Worm (Caenorhabditis elegans) whole organism, late embryonic: ENCODE data around the gene tbx-31.
"Not testable (repeated sequence)": the region's sequence is repeated elsewhere in the genome, so short reads cannot be mapped to it uniquely, and the experiment has no call there.

Experiments
- T23F11.4 ChIP-seq: fragments of 200-800 bp; sonication (Bioruptor generic); optimal IDR thresholded peaks from 2 replicates; lab custom pipeline; 2018; ENCODE audit warnings: mild to moderate bottlenecking, missing genetic modification characterization, missing compliant biosample characterization
- Y22D7AL.16 ChIP-seq: sonication (generic microtip); optimal IDR thresholded peaks from 2 replicates; lab custom pipeline; 2016; ENCODE audit warnings: missing genetic modification characterization, missing compliant biosample characterization
- ama-1 ChIP-seq: fragments of 150-350 bp; optimal IDR thresholded peaks from 2 replicates; lab custom pipeline; 2014
- ceh-18 ChIP-seq: sonication (generic microtip); optimal IDR thresholded peaks from 2 replicates; lab custom pipeline; 2016; ENCODE audit warnings: missing genetic modification characterization, missing compliant biosample characterization
- ceh-19 ChIP-seq: fragments of 200-800 bp; sonication (Bioruptor generic); optimal IDR thresholded peaks from 2 replicates; lab custom pipeline; 2018; ENCODE audit warnings: mild to moderate bottlenecking, missing genetic modification characterization, missing compliant biosample characterization
- ceh-2 ChIP-seq: sonication (generic microtip); optimal IDR thresholded peaks from 2 replicates; lab custom pipeline; 2016; ENCODE audit warnings: missing genotype, missing genetic modification characterization, missing compliant biosample characterization
- ceh-30 ChIP-seq: fragments of 150-350 bp; optimal IDR thresholded peaks from 2 replicates; lab custom pipeline; 2014; ENCODE audit warnings: missing biosample characterization, missing genetic modification characterization
- ceh-31 ChIP-seq: sonication (generic microtip); optimal IDR thresholded peaks from 2 replicates; lab custom pipeline; 2016; ENCODE audit warnings: missing genetic modification characterization, missing compliant biosample characterization
- ceh-34 ChIP-seq: sonication (generic microtip); optimal IDR thresholded peaks from 2 replicates; lab custom pipeline; 2016; ENCODE audit warnings: mild to moderate bottlenecking, missing genetic modification characterization, missing compliant biosample characterization
- ceh-9 ChIP-seq: sonication (generic microtip); optimal IDR thresholded peaks from 2 replicates; lab custom pipeline; 2016; ENCODE audit warnings: mild to moderate bottlenecking, missing genetic modification characterization, inconsistent platforms, missing compliant biosample characterization
- che-1 ChIP-seq: sonication (generic microtip); optimal IDR thresholded peaks from 2 replicates; lab custom pipeline; 2016; ENCODE audit warnings: mild to moderate bottlenecking, missing genetic modification characterization, missing compliant biosample characterization
- elt-4 ChIP-seq: sonication (generic microtip); optimal IDR thresholded peaks from 2 replicates; lab custom pipeline; 2016; ENCODE audit warnings: missing genetic modification characterization, missing compliant biosample characterization
- fax-1 ChIP-seq: sonication (generic microtip); optimal IDR thresholded peaks from 2 replicates; lab custom pipeline; 2016; ENCODE audit warnings: missing genotype, missing genetic modification characterization, missing compliant biosample characterization
- fkh-6 ChIP-seq: sonication (generic microtip); optimal IDR thresholded peaks from 2 replicates; lab custom pipeline; 2016; ENCODE audit warnings: missing genetic modification characterization, missing compliant biosample characterization
- gmeb-2 ChIP-seq: sonication (generic microtip); optimal IDR thresholded peaks from 2 replicates; lab custom pipeline; 2016; ENCODE audit warnings: missing genetic modification characterization, inconsistent platforms, missing compliant biosample characterization
- hlh-15 ChIP-seq: sonication (generic microtip); optimal IDR thresholded peaks from 2 replicates; lab custom pipeline; 2016; ENCODE audit warnings: missing genetic modification characterization, missing compliant biosample characterization
- hlh-6 ChIP-seq: sonication (generic microtip); optimal IDR thresholded peaks from 2 replicates; lab custom pipeline; 2016; ENCODE audit warnings: missing genotype, missing genetic modification characterization, missing compliant biosample characterization
- hlh-8 ChIP-seq: sonication (generic microtip); optimal IDR thresholded peaks from 2 replicates; lab custom pipeline; 2016; ENCODE audit warnings: missing genotype, missing genetic modification characterization, missing compliant biosample characterization
- lim-6 ChIP-seq: sonication (generic microtip); optimal IDR thresholded peaks from 2 replicates; lab custom pipeline; 2016; ENCODE audit warnings: missing genetic modification characterization, missing compliant biosample characterization
- odd-2 ChIP-seq: sonication (generic microtip); optimal IDR thresholded peaks from 2 replicates; lab custom pipeline; 2017; ENCODE audit warnings: antibody characterized with exemption, mild to moderate bottlenecking, missing genetic modification characterization, missing compliant biosample characterization
- pat-9 ChIP-seq: fragments of 200-800 bp; sonication (Bioruptor generic); optimal IDR thresholded peaks from 2 replicates; lab custom pipeline; 2018; ENCODE audit warnings: mild to moderate bottlenecking, missing genetic modification characterization, moderate library complexity, missing compliant biosample characterization
- ref-2 ChIP-seq: sonication (generic microtip); optimal IDR thresholded peaks from 2 replicates; lab custom pipeline; 2016; ENCODE audit warnings: missing genetic modification characterization, missing compliant biosample characterization
- rnt-1 ChIP-seq: sonication (generic microtip); optimal IDR thresholded peaks from 2 replicates; lab custom pipeline; 2016; ENCODE audit warnings: missing genetic modification characterization, missing compliant biosample characterization
- sdc-2 ChIP-seq: sonication (generic microtip); optimal IDR thresholded peaks from 2 replicates; lab custom pipeline; 2016; ENCODE audit warnings: missing genotype, missing genetic modification characterization, missing compliant biosample characterization
- sox-2 ChIP-seq: fragments of 200-800 bp; sonication (Bioruptor generic); IDR thresholded peaks from 2 replicates; pipeline ENCODE4 v1.3.6; 2022; ENCODE audit warnings: missing genetic modification reagents, missing genetic modification characterization, missing compliant biosample characterization
- tbx-2 ChIP-seq: sonication (generic microtip); optimal IDR thresholded peaks from 2 replicates; lab custom pipeline; 2016; ENCODE audit warnings: missing genetic modification characterization, missing compliant biosample characterization
- tbx-7 ChIP-seq: sonication (generic microtip); optimal IDR thresholded peaks from 2 replicates; lab custom pipeline; 2016; ENCODE audit warnings: missing genotype, missing genetic modification characterization, missing compliant biosample characterization
- unc-55 ChIP-seq: sonication (generic microtip); optimal IDR thresholded peaks from 2 replicates; lab custom pipeline; 2017; ENCODE audit warnings: missing biosample characterization, missing genetic modification reagents, missing genetic modification characterization

The tbx-31 gene

DNA sequence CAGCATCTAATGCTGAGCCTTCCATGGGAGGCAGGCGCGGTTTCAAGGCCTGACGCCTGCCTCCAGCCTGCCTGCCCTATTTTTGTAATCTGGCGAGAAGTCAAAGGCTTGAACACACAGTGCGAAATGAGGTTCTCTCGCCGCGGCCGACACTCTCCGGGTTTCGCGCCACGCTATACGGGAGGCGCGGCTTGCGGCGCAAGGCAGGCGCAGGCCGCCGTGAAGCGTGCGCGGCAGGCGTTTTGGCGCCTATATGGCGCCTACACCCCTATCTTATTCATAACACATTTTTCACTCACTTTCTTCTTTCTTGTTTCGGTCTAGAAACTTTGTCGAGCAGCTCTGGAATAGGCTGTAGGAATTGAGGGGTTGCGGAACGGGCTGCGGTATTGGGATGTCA lies 29.1 kb upstream of the tbx-31 start:
- TF ChIP-seq gmeb-2 (tag; lab: Kevin White, UChicago) (no peak), T23F11.4 (GFP tag; lab: Kevin White, UChicago) (no peak), fkh-6 (no peak), che-1 (tag; lab: Kevin White, UChicago) (no peak), elt-4 (tag; lab: Kevin White, UChicago) (peak; percentile 60)
- TF ChIP-seq, all 69 proteins: peak for 1

DNA sequence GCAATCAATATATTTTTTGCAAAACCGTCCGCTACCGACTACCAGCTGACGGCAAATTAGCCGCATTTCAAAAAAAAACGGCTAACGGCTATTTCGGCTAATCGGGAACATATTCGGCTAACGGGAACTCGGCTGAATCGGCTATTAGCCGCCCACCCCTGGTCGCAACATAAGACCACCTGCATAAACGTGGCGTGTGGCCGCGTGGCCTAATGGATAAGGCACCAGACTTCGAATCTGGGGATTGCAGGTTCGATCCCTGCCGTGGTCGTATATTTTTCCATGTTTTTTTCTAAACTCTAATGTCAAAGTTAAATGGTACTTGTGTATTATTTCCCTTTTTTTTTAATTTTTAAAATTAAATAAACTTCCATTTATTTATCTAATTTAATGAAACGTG lies 24.5 kb upstream of the tbx-31 start:
- no peak for TF ChIP-seq rnt-1 (tag; lab: Kevin White, UChicago)

DNA sequence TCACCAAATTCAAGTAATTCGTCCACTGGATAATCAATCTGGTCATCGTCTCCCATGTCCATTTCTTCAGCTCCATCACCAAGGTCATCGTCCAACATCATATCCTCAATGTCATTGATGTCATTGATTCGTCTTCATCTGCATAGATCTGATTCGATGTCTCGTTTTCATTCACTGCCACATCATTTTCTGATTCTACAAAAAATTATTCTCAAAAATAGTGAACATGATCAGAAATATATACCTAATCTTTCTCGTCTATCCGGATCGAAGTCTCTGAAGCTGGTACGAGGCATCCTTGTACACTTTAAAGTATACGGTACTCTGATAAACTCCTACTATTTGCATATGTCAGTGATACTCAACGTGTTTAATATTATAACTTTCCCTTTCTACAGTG lies 22.9 kb upstream of the tbx-31 start, which contains the start of gene C36C9.4:
Gene C36C9.4 (minus strand): TSS at position 101 of the 400 bp plus-strand sequence.
- TF ChIP-seq fax-1, tbx-2, hlh-8 (tag; lab: Kevin White, UChicago): not testable (repeated sequence)

DNA sequence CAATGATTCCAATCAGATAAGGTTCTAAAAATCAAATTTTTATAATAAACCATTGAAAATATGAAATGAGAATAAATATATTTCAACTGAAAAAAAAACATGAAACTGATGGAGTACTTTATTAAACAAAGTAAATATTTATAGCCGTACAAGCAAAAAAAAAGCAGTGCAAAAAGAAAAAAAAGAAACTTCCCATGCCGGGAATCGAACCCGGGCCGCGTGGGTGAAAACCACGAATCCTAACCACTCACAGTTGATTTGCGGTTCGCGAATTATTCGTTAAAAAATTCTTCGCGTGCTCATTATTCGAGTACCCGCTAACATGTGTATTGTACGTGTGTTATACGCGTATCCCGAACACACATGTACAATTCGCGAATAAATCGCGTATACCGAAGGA lies 16.9 kb upstream of the tbx-31 start, which contains the start of gene C36C9.6:
Gene C36C9.6 (minus strand): TSS at position 101 of the 400 bp plus-strand sequence.
- not testable (repeated sequence) for TF ChIP-seq odd-2 (tag; lab: Kevin White, UChicago); gmeb-2 (tag; lab: Kevin White, UChicago); ceh-34

DNA sequence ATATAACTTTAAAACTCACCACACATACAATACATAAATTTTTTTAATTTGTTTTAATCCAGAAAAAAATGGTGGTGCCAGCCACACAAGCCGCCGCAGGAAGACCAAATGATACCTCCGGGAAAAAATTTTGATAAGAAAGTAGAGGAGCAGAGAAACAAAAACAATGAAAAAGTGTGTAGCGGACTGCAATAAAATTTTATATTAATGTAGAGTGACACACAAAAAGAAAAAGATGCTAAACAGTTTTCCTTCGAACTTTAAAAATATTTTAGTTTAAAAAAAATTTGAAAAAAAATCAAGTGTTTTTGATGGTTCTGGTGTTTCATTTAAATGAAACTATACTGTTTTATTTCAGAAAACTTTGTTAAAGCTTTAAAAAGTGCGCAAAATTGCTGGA lies 16.0 kb upstream of the tbx-31 start, which contains the start of gene C36C9.12:
Gene C36C9.12 (minus strand): TSS at position 101 of the 400 bp plus-strand sequence.
- not testable (repeated sequence) for TF ChIP-seq ceh-19 (GFP tag; lab: Kevin White, UChicago); tbx-7; sox-2 (GFP tag; lab: Robert Waterston, UW)
- TF ChIP-seq, all 69 proteins: peak for 0; not testable (repeated sequence) for 69

DNA sequence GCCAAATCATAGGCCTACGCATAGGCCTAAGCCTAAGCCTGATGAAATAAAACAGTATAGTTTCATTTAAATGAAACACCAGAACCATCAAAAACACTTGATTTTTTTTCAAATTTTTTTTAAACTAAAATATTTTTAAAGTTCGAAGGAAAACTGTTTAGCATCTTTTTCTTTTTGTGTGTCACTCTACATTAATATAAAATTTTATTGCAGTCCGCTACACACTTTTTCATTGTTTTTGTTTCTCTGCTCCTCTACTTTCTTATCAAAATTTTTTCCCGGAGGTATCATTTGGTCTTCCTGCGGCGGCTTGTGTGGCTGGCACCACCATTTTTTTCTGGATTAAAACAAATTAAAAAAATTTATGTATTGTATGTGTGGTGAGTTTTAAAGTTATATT lies 13.1 kb upstream of the tbx-31 start, which contains the start of gene C36C9.11:
Gene C36C9.11 (plus strand): TSS at position 301 of the 400 bp plus-strand sequence.
- TF ChIP-seq lim-6 (tag; lab: Kevin White, UChicago); pat-9 (tag; lab: Kevin White, UChicago); tbx-7: not testable (repeated sequence)

ce11 chrX:1682558-1682957 lies 8.6 kb upstream of the tbx-31 start, which contains the start of gene meg-4:
Gene meg-4, plus strand, starts transcription at chrX:1682954.
- peak; percentile 84 for TF ChIP-seq sdc-2 (tag; lab: Kevin White, UChicago)
- no peak for TF ChIP-seq ceh-18 (tag; lab: Kevin White, UChicago)

DNA sequence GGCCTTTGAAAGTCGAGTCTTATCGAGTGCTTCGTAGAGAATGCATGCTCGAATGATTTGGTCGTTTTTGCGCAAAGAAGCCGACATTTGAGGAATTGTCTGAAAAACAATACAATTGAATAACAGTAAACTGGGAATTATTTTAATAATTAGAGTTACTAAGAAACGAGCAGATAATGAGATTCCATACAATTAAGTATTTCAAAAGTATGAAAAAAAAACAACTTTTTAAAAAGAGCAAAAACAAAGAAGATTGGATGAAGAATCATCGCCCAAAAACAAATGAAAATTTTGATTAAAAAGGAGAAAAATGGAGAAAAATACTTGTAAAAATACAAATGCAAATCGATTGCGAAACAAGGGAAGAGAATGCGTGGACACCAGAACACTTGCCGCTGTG lies 4.1 kb upstream of the tbx-31 start, which contains the start of gene fbxa-170:
Gene fbxa-170 (minus strand): TSS at position 101 of the 400 bp plus-strand sequence.
- TF ChIP-seq ceh-9 (no peak), fax-1 (tag; lab: Kevin White, UChicago) (no peak), ama-1 (lab: Kevin White, UChicago) (no peak)

ce11 chrX:1675879-1676278 lies 1.9 kb upstream of the tbx-31 start:
- TF ChIP-seq unc-55 (no peak), gmeb-2 (tag; lab: Kevin White, UChicago) (no peak), che-1 (tag; lab: Kevin White, UChicago) (no peak), elt-4 (tag; lab: Kevin White, UChicago) (no peak), ceh-31 (tag; lab: Kevin White, UChicago) (no peak), ceh-18 (tag; lab: Kevin White, UChicago) (no peak), fax-1 (tag; lab: Kevin White, UChicago) (no peak), hlh-6 (tag; lab: Kevin White, UChicago) (no peak), hlh-15 (tag; lab: Kevin White, UChicago) (no peak), ceh-2 (tag; lab: Kevin White, UChicago) (no peak), Y22D7AL.16 (tag; lab: Kevin White, UChicago) (no peak), hlh-8 (tag; lab: Kevin White, UChicago) (no peak), tbx-2 (tag; lab: Kevin White, UChicago) (no peak), ceh-30 (tag; lab: Kevin White, UChicago) (no peak), ref-2 (tag; lab: Kevin White, UChicago) (no peak)
- TF ChIP-seq, all 69 proteins: peak for 0
